Fruit fly (Drosophila melanogaster) whole organism, wandering third instar larva: ENCODE measurements around the gene CG44088.

Experiments used
- GATAd ChIP-seq: sonication (Bioruptor generic); optimal IDR thresholded peaks from 2 replicates; lab custom pipeline; 2016; ENCODE audit warnings: missing biosample characterization, missing genetic modification characterization
- Mio ChIP-seq: sonication (Bioruptor generic); optimal IDR thresholded peaks from 2 replicates; lab custom pipeline; 2016; ENCODE audit warnings: missing biosample characterization, missing genetic modification characterization
- psq ChIP-seq: fragments of 200-800 bp; sonication (Bioruptor generic); optimal IDR thresholded peaks from 3 replicates; lab custom pipeline; 2017; ENCODE audit warnings: missing biosample characterization, mild to moderate bottlenecking, missing genetic modification characterization, moderate library complexity
- rgr ChIP-seq: fragments of 200-800 bp; sonication (Bioruptor generic); optimal IDR thresholded peaks from 3 replicates; lab custom pipeline; 2016; ENCODE audit warnings: missing biosample characterization, mild to moderate bottlenecking, missing genetic modification characterization
- sage ChIP-seq: fragments of 200-800 bp; sonication (Bioruptor generic); optimal IDR thresholded peaks from 2 replicates; lab custom pipeline; 2016; ENCODE audit warnings: missing biosample characterization, mild to moderate bottlenecking, missing genetic modification characterization

dm6 chr3R:4775371-4775770 lies 518 bp upstream of the CG44088 start:
- TF ChIP-seq psq (GFP tag; lab: Kevin White, UChicago) (no peak), Mio (GFP tag; lab: Kevin White, UChicago) (no peak), rgr (GFP tag; lab: Kevin White, UChicago) (no peak), GATAd (GFP tag; lab: Kevin White, UChicago) (no peak), sage (GFP tag; lab: Kevin White, UChicago) (no peak)
